Worm (Caenorhabditis elegans) whole organism, mixed stage, embryonic: ENCODE results near the gene nlp-1.

Experiments
- M03D4.4 ChIP-seq: sonication (generic microtip); optimal IDR thresholded peaks from 2 replicates; lab custom pipeline; 2017; ENCODE audit warnings: mild to moderate bottlenecking, missing genetic modification characterization, missing compliant biosample characterization
- blmp-1 ChIP-seq: fragments of 150-350 bp; optimal IDR thresholded peaks from 2 replicates; lab custom pipeline; 2014; ENCODE audit warnings: missing biosample characterization, missing genetic modification characterization
- ceh-39 ChIP-seq: fragments of 150-350 bp; optimal IDR thresholded peaks from 2 replicates; lab custom pipeline; 2014; ENCODE audit warnings: missing biosample characterization, missing genetic modification characterization
- ceh-43 ChIP-seq: fragments of 200-800 bp; sonication (Bioruptor generic); optimal IDR thresholded peaks from 2 replicates; lab custom pipeline; 2018; ENCODE audit warnings: mild to moderate bottlenecking, missing genetic modification characterization, moderate library complexity, missing compliant biosample characterization
- ceh-83 ChIP-seq: fragments of 200-800 bp; sonication (Bioruptor generic); optimal IDR thresholded peaks from 2 replicates; lab custom pipeline; 2018; ENCODE audit warnings: mild to moderate bottlenecking, missing genetic modification characterization, missing compliant biosample characterization
- ces-1 ChIP-seq: fragments of 150-350 bp; optimal IDR thresholded peaks from 2 replicates; lab custom pipeline; 2014; ENCODE audit warnings: missing biosample characterization, missing genetic modification reagents, missing genetic modification characterization
- cnd-1 ChIP-seq: fragments of 200-800 bp; sonication (Bioruptor generic); optimal IDR thresholded peaks from 2 replicates; lab custom pipeline; 2018; ENCODE audit warnings: mild to moderate bottlenecking, missing genetic modification characterization, missing compliant biosample characterization
- drap-1 ChIP-seq: fragments of 200-800 bp; sonication (Bioruptor generic); optimal IDR thresholded peaks from 3 replicates; lab custom pipeline; 2018; ENCODE audit warnings: mild to moderate bottlenecking, missing genetic modification characterization, missing compliant biosample characterization
- elt-1 ChIP-seq: sonication (generic microtip); optimal IDR thresholded peaks from 2 replicates; lab custom pipeline; 2017; ENCODE audit warnings: missing genetic modification characterization, mild to moderate bottlenecking, missing compliant biosample characterization, antibody characterized with exemption, moderate library complexity, borderline replicate concordance; ENCODE audit not compliant: insufficient read depth
- elt-3 ChIP-seq: fragments of 150-350 bp; optimal IDR thresholded peaks from 2 replicates; lab custom pipeline; 2014; ENCODE audit warnings: missing biosample characterization, missing genetic modification characterization
- flh-1 ChIP-seq: fragments of 200-800 bp; sonication (Bioruptor generic); optimal IDR thresholded peaks from 2 replicates; lab custom pipeline; 2018; ENCODE audit warnings: mild to moderate bottlenecking, missing genetic modification characterization, moderate library complexity, missing compliant biosample characterization
- ham-2 ChIP-seq: fragments of 200-800 bp; sonication (Bioruptor generic); optimal IDR thresholded peaks from 2 replicates; lab custom pipeline; 2018; ENCODE audit warnings: mild to moderate bottlenecking, missing genetic modification characterization, missing compliant biosample characterization
- hlh-1 ChIP-seq: fragments of 150-350 bp; optimal IDR thresholded peaks from 2 replicates; lab custom pipeline; 2014; ENCODE audit warnings: missing biosample characterization, missing genetic modification reagents, missing genetic modification characterization
- lin-13 ChIP-seq: fragments of 150-350 bp; optimal IDR thresholded peaks from 2 replicates; lab custom pipeline; 2014; ENCODE audit warnings: missing biosample characterization, missing genetic modification characterization
- lin-32 ChIP-seq: fragments of 200-800 bp; sonication (Bioruptor generic); optimal IDR thresholded peaks from 2 replicates; lab custom pipeline; 2018; ENCODE audit warnings: mild to moderate bottlenecking, missing genetic modification characterization, missing compliant biosample characterization
- lsy-2 ChIP-seq: fragments of 150-350 bp; optimal IDR thresholded peaks from 2 replicates; lab custom pipeline; 2014; ENCODE audit warnings: missing biosample characterization, missing genetic modification characterization
- mab-5 ChIP-seq: fragments of 150-350 bp; optimal IDR thresholded peaks from 2 replicates; lab custom pipeline; 2014; ENCODE audit warnings: missing biosample characterization, missing genetic modification characterization
- mep-1 ChIP-seq: fragments of 150-350 bp; optimal IDR thresholded peaks from 2 replicates; lab custom pipeline; 2017; ENCODE audit warnings: missing biosample characterization, missing genetic modification reagents, missing genetic modification characterization, inconsistent platforms
- mls-2 ChIP-seq: sonication (generic microtip); optimal IDR thresholded peaks from 2 replicates; lab custom pipeline; 2016; ENCODE audit warnings: mild to moderate bottlenecking, missing genetic modification characterization, moderate library complexity, missing compliant biosample characterization
- nhr-12 ChIP-seq: fragments of 150-350 bp; optimal IDR thresholded peaks from 2 replicates; lab custom pipeline; 2014; ENCODE audit warnings: missing biosample characterization, missing genetic modification characterization
- nhr-2 ChIP-seq: fragments of 150-350 bp; optimal IDR thresholded peaks from 2 replicates; lab custom pipeline; 2014; ENCODE audit warnings: missing biosample characterization, missing genetic modification characterization
- nhr-237 ChIP-seq: fragments of 150-350 bp; optimal IDR thresholded peaks from 2 replicates; lab custom pipeline; 2014; ENCODE audit warnings: missing biosample characterization, missing genetic modification characterization
- nhr-76 ChIP-seq: sonication (generic microtip); optimal IDR thresholded peaks from 2 replicates; lab custom pipeline; 2017; ENCODE audit warnings: missing biosample characterization, missing genetic modification characterization
- sem-2 ChIP-seq: fragments of 200-800 bp; sonication (Bioruptor generic); optimal IDR thresholded peaks from 2 replicates; lab custom pipeline; 2018; ENCODE audit warnings: mild to moderate bottlenecking, missing genetic modification characterization, missing compliant biosample characterization
- snpc-4 ChIP-seq: fragments of 150-350 bp; optimal IDR thresholded peaks from 2 replicates; lab custom pipeline; 2014; ENCODE audit warnings: missing biosample characterization, missing genetic modification characterization
- sptf-1 ChIP-seq: sonication (generic microtip); optimal IDR thresholded peaks from 2 replicates; lab custom pipeline; 2017; ENCODE audit warnings: mild to moderate bottlenecking, missing genetic modification characterization, moderate library complexity, missing compliant biosample characterization
- tbx-8 ChIP-seq: fragments of 200-800 bp; sonication (Bioruptor generic); optimal IDR thresholded peaks from 2 replicates; lab custom pipeline; 2018; ENCODE audit warnings: mild to moderate bottlenecking, missing genetic modification characterization, moderate library complexity, missing compliant biosample characterization
- unc-120 ChIP-seq: sonication (generic microtip); optimal IDR thresholded peaks from 2 replicates; lab custom pipeline; 2017; ENCODE audit warnings: missing genetic modification characterization, missing compliant biosample characterization; ENCODE audit not compliant: poor library complexity, severe bottlenecking
- unc-39 ChIP-seq: fragments of 150-350 bp; optimal IDR thresholded peaks from 2 replicates; lab custom pipeline; 2014; ENCODE audit warnings: missing biosample characterization, missing genetic modification characterization
- unc-62 ChIP-seq: fragments of 150-350 bp; optimal IDR thresholded peaks from 2 replicates; lab custom pipeline; 2014; ENCODE audit warnings: missing biosample characterization, missing genetic modification reagents, missing genetic modification characterization
- ztf-11 ChIP-seq: fragments of 150-350 bp; optimal IDR thresholded peaks from 2 replicates; lab custom pipeline; 2014; ENCODE audit warnings: missing biosample characterization, missing genetic modification characterization

The nlp-1 gene

DNA sequence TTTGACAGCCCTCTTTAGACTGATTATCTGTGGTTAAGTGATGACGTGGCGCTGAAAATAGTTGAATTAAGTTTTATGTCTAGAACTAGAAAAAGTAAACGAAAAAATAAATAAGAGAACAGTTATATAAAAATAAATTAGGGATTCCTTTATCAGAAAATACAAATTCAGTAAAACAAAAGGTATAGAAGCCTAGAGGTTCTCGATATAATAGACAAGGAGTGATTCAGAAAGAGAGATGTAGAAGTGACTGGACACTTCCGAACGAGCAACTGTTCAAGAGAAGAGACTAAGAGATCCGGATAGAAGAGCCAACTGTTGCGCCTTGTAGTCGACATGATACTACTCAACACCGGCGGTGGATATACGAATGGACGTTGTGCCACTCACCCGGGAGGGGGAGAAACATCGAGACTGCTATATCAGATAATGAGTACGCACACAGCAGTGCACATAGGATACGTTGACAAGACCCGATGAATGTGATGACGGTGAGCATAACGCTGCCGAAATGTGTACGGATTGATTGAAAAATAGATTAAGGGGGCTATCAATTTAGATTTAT is 38.1 kb upstream of the nlp-1 start, which contains the start of gene tag-278:
Gene tag-278 (minus strand): TSS at position 51 of the 565 bp plus-strand sequence.
- peak; percentile 100 for TF ChIP-seq hlh-1 (tag; lab: Kevin White, UChicago)
- peak; percentile 96 for TF ChIP-seq unc-62 (GFP tag; lab: Kevin White, UChicago)
- peak; percentile 50 for TF ChIP-seq mab-5 (tag; lab: Kevin White, UChicago)
- no peak for TF ChIP-seq nhr-76
- peak; percentile 92 for TF ChIP-seq unc-120 (tag; lab: Kevin White, UChicago)
- no peak for TF ChIP-seq snpc-4 (tag; lab: Kevin White, UChicago)

DNA sequence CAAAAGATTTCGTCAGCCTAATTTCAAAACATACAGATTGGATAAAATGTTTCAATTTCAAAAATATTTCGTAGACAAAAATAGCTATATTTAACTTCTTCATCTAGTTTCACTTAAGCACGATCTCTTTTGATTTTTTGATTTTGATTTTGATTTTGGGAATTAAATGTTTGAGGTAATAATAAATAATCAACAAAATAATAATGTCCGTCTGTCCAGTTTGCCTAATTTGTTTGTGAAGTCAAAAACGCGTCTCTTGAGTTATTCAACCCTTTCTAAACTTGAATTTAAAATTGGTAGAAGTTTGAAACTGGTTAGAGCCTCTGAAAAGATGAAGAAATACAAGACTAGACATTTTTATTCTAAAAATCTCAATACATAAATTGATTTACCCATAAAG is 37.6 kb upstream of the nlp-1 start:
- no peak for TF ChIP-seq lin-13 (tag; lab: Kevin White, UChicago)

ce11 chrX:3693138-3693537 is 34.2 kb upstream of the nlp-1 start, which contains the start of gene C02F12.8:
Gene C02F12.8 (minus strand): TSS chrX:3693238.
- no peak for TF ChIP-seq tbx-8 (GFP tag; lab: Kevin White, UChicago)
- no peak for TF ChIP-seq unc-39
- TF ChIP-seq hlh-1 (tag; lab: Kevin White, UChicago) = no peak
- no peak for TF ChIP-seq mls-2 (tag; lab: Kevin White, UChicago)
- no peak for TF ChIP-seq ceh-43 (GFP tag; lab: Kevin White, UChicago)
- no peak for TF ChIP-seq sem-2 (GFP tag; lab: Kevin White, UChicago)
- no peak for TF ChIP-seq nhr-2 (tag; lab: Kevin White, UChicago)
- no peak for TF ChIP-seq nhr-237 (tag; lab: Kevin White, UChicago)
- TF ChIP-seq cnd-1 (tag; lab: Kevin White, UChicago) = no peak
- no peak for TF ChIP-seq lsy-2 (tag; lab: Kevin White, UChicago)
- TF ChIP-seq, all 35 proteins: peak for 0

DNA sequence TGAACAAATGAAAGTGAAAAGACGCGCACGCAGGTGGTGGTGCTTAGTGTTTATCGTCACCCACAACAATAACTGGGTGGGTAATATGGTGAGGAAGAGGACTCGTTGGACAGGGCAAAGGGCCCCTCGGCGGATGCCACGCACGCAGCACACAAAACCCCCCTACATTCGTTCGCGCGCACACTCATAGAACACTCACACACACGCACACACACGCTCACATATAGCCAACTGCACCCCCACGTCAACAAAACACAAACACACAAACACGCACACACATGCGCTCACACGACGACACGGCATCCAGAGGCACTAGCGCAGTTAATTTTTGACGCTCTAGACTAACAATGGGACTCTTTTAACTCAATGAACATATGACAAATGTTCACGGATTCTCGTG is 33.2 kb upstream of the nlp-1 start:
- TF ChIP-seq lin-13 (tag; lab: Kevin White, UChicago) = peak; percentile 69
- TF ChIP-seq ztf-11 (tag; lab: Kevin White, UChicago) = no peak
- TF ChIP-seq unc-62 (GFP tag; lab: Kevin White, UChicago) = peak; percentile 6
- peak; percentile 34 for TF ChIP-seq sem-2 (GFP tag; lab: Kevin White, UChicago)
- peak; percentile 73 for TF ChIP-seq sptf-1 (tag; lab: Kevin White, UChicago)
- TF ChIP-seq unc-120 (tag; lab: Kevin White, UChicago) = peak; percentile 33
- TF ChIP-seq drap-1 (GFP tag; lab: Kevin White, UChicago) = peak; percentile 58
- TF ChIP-seq ham-2 (GFP tag; lab: Kevin White, UChicago) = peak; percentile 65
- peak; percentile 74 for TF ChIP-seq mls-2 (tag; lab: Kevin White, UChicago)
- no peak for TF ChIP-seq ceh-39 (tag; lab: Kevin White, UChicago)
- TF ChIP-seq flh-1 (GFP tag; lab: Kevin White, UChicago) = peak; percentile 2
- TF ChIP-seq elt-1 (tag; lab: Kevin White, UChicago) = no peak
- TF ChIP-seq elt-3 (tag; lab: Kevin White, UChicago) = no peak
- TF ChIP-seq M03D4.4 (tag; lab: Kevin White, UChicago) = peak; percentile 49
- peak; percentile 62 for TF ChIP-seq cnd-1 (tag; lab: Kevin White, UChicago)
- TF ChIP-seq ces-1 (GFP tag; lab: Kevin White, UChicago) = peak; percentile 14

ce11 chrX:3695826-3696225 is 31.5 kb upstream of the nlp-1 start:
- TF ChIP-seq sem-2 (GFP tag; lab: Kevin White, UChicago) (no peak), ces-1 (GFP tag; lab: Kevin White, UChicago) (no peak), mep-1 (tag; lab: Kevin White, UChicago) (no peak), unc-62 (GFP tag; lab: Kevin White, UChicago) (no peak), nhr-76 (no peak), unc-120 (tag; lab: Kevin White, UChicago) (no peak), unc-39 (no peak), ceh-39 (tag; lab: Kevin White, UChicago) (no peak), ceh-83 (no peak), hlh-1 (tag; lab: Kevin White, UChicago) (no peak), cnd-1 (tag; lab: Kevin White, UChicago) (no peak), lin-32 (GFP tag; lab: Kevin White, UChicago) (no peak), sptf-1 (tag; lab: Kevin White, UChicago) (no peak), drap-1 (GFP tag; lab: Kevin White, UChicago) (no peak), nhr-2 (tag; lab: Kevin White, UChicago) (no peak), nhr-12 (no peak), blmp-1 (tag; lab: Kevin White, UChicago) (no peak), elt-3 (tag; lab: Kevin White, UChicago) (no peak), ham-2 (GFP tag; lab: Kevin White, UChicago) (no peak)
